Fruit fly (Drosophila melanogaster) whole organism, prepupa: ENCODE data around the gene MED20.

Source experiments
- CG6854 ChIP-seq: fragments of 200-800 bp; sonication (Bioruptor generic); optimal IDR thresholded peaks from 2 replicates; lab custom pipeline; 2017; ENCODE audit warnings: missing biosample characterization, mild to moderate bottlenecking, missing genetic modification characterization
- CG8632 ChIP-seq: fragments of 200-800 bp; sonication (Bioruptor generic); optimal IDR thresholded peaks from 3 replicates; lab custom pipeline; 2016; ENCODE audit warnings: missing biosample characterization, missing genetic modification characterization
- Met ChIP-seq: fragments of 200-800 bp; sonication (Bioruptor generic); optimal IDR thresholded peaks from 3 replicates; lab custom pipeline; 2016; ENCODE audit warnings: missing biosample characterization, missing genetic modification characterization
- Sox15 ChIP-seq: fragments of 200-800 bp; sonication (Bioruptor generic); optimal IDR thresholded peaks from 3 replicates; lab custom pipeline; 2016; ENCODE audit warnings: missing biosample characterization, missing genetic modification characterization
- dac ChIP-seq: fragments of 200-800 bp; sonication (Bioruptor generic); optimal IDR thresholded peaks from 2 replicates; lab custom pipeline; 2017; ENCODE audit warnings: missing biosample characterization, mild to moderate bottlenecking, missing genetic modification characterization

DNA sequence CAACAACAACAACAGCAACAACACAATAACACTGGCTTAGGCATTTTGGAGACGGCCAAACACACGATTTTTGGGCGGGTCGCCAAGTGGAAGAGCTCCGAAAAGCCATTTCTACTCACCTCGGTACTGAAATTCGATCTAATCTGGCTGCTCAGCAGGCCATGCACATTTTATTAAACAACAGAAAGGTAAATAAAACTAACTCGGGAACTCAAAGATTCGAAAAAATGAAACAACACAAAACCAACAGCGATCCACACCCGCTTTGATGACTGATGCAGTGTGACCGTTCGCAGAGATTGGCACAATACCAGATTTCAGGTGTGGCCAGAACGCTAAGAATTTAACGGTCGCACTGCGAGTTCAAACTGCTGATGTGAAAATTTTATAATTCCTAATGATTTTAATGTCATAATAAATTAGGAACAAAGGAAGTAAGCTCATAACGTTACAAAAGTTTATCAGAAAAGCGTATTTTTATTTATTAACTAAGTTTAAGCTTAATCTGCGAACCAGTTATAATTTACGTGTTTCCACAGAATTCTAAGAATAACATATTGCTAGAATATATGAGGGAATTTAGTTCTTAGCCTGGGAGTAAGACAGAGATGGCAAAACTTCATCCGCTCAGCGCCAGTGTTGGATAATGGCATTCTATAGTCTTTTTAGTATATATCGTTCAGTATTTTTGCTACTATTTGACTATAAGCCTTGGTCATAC is 10.2 kb upstream of the MED20 start, which contains the start of gene Mcr:
- TF ChIP-seq CG6854 (GFP tag; lab: Kevin White, UChicago) (peak; percentile 41), Sox15 (no peak), dac (no peak), Met (GFP tag; lab: Kevin White, UChicago) (no peak), CG8632 (GFP tag; lab: Kevin White, UChicago) (no peak)
